Fruit fly (Drosophila melanogaster) whole organism, pupa: ENCODE data around the gene CG7406.

Source experiments
- CG10348 ChIP-seq: fragments of 200-800 bp; sonication (Bioruptor generic); IDR thresholded peaks from 2 replicates; pipeline ENCODE4 v1.3.6; 2022; ENCODE audit warnings: missing biosample characterization, missing genetic modification characterization
- CG17806 ChIP-seq: fragments of 200-800 bp; sonication (Bioruptor generic); optimal IDR thresholded peaks from 2 replicates; lab custom pipeline; 2018; ENCODE audit warnings: missing biosample characterization, mild to moderate bottlenecking, missing genetic modification characterization, moderate library complexity
- D1 ChIP-seq: fragments of 200-800 bp; sonication (Bioruptor generic); optimal IDR thresholded peaks from 2 replicates; lab custom pipeline; 2018; ENCODE audit warnings: missing biosample characterization, mild to moderate bottlenecking, missing genetic modification characterization, moderate library complexity
- Pif1A ChIP-seq: fragments of 200-800 bp; sonication (Bioruptor generic); optimal IDR thresholded peaks from 3 replicates; lab custom pipeline; 2016; ENCODE audit warnings: missing biosample characterization, missing genetic modification characterization
- Pif1B ChIP-seq: fragments of 200-800 bp; sonication (Bioruptor generic); optimal IDR thresholded peaks from 3 replicates; lab custom pipeline; 2016; ENCODE audit warnings: missing biosample characterization, missing genetic modification characterization
- rn ChIP-seq: fragments of 200-800 bp; sonication (Bioruptor generic); IDR thresholded peaks from 2 replicates; pipeline ENCODE4 v1.3.6; 2022; ENCODE audit warnings: missing biosample characterization, missing genetic modification characterization

dm6 chrX:19120367-19120766 lies 42.8 kb downstream of the CG7406 start:
- TF ChIP-seq Pif1B (no peak), rn (GFP tag; lab: Robert Waterston, UW) (no peak), CG17806 (tag; lab: Kevin White, UChicago) (peak; percentile 31), D1 (tag; lab: Kevin White, UChicago) (no peak), Pif1A (GFP tag; lab: Kevin White, UChicago) (peak; percentile 20), CG10348 (GFP tag; lab: Robert Waterston, UW) (no peak)
